Fruit fly (Drosophila melanogaster) whole organism, embryonic: ENCODE data around the gene CG46310.

Experiments
- B-H2 ChIP-seq: fragments of 200-800 bp; sonication (Bioruptor generic); optimal IDR thresholded peaks from 2 replicates; lab custom pipeline; 2018; ENCODE audit warnings: missing biosample characterization, mild to moderate bottlenecking, missing genetic modification characterization
- CG10543 ChIP-seq: fragments of 200-800 bp; sonication (Bioruptor generic); optimal IDR thresholded peaks from 3 replicates; lab custom pipeline; 2017; ENCODE audit warnings: missing biosample characterization, mild to moderate bottlenecking, missing genetic modification characterization, moderate library complexity
- CG11696 ChIP-seq: fragments of 200-800 bp; sonication (Bioruptor generic); IDR thresholded peaks from 2 replicates; pipeline ENCODE4 v1.3.6; 2022; ENCODE audit warnings: missing biosample characterization, missing genetic modification characterization
- CG12299 ChIP-seq: fragments of 200-800 bp; sonication (Bioruptor generic); optimal IDR thresholded peaks from 2 replicates; lab custom pipeline; 2018; ENCODE audit warnings: missing biosample characterization, mild to moderate bottlenecking, missing genetic modification characterization
- CG13624 ChIP-seq: fragments of 200-800 bp; sonication (Bioruptor generic); optimal IDR thresholded peaks from 2 replicates; lab custom pipeline; 2016; ENCODE audit warnings: missing biosample characterization, missing genetic modification characterization
- CG13894 ChIP-seq: fragments of 200-800 bp; sonication (Bioruptor generic); optimal IDR thresholded peaks from 3 replicates; lab custom pipeline; 2018; ENCODE audit warnings: missing biosample characterization, mild to moderate bottlenecking, missing genetic modification characterization, moderate library complexity
- CG17186 ChIP-seq: fragments of 200-800 bp; sonication (Bioruptor generic); optimal IDR thresholded peaks from 3 replicates; lab custom pipeline; 2017; ENCODE audit warnings: missing biosample characterization, missing genetic modification reagents, missing genetic modification characterization
- CG18619 ChIP-seq: fragments of 200-800 bp; sonication (Bioruptor generic); optimal IDR thresholded peaks from 3 replicates; lab custom pipeline; 2017; ENCODE audit warnings: missing biosample characterization, mild to moderate bottlenecking, missing genetic modification characterization
- CG30020 ChIP-seq: fragments of 200-800 bp; optimal IDR thresholded peaks from 2 replicates; lab custom pipeline; 2019; ENCODE audit warnings: missing biosample characterization, mild to moderate bottlenecking, missing genetic modification characterization, moderate library complexity
- CG34376 ChIP-seq: fragments of 200-800 bp; sonication (Bioruptor generic); optimal IDR thresholded peaks from 2 replicates; lab custom pipeline; 2018; ENCODE audit warnings: missing biosample characterization, mild to moderate bottlenecking, missing genetic modification characterization
- CG4424 ChIP-seq: fragments of 200-800 bp; sonication (Bioruptor generic); optimal IDR thresholded peaks from 3 replicates; lab custom pipeline; 2016; ENCODE audit warnings: missing biosample characterization, missing genetic modification characterization
- CG5180 ChIP-seq: fragments of 200-800 bp; sonication (Bioruptor generic); optimal IDR thresholded peaks from 3 replicates; lab custom pipeline; 2017; ENCODE audit warnings: missing biosample characterization, missing genetic modification characterization, mild to moderate bottlenecking, moderate library complexity, missing genetic modification reagents
- CG5953 ChIP-seq: fragments of 200-800 bp; sonication (Bioruptor generic); IDR thresholded peaks from 2 replicates; pipeline ENCODE4 v1.3.6; 2022; ENCODE audit warnings: missing biosample characterization, missing genetic modification characterization
- CG6813 ChIP-seq: fragments of 200-800 bp; sonication (Bioruptor generic); optimal IDR thresholded peaks from 2 replicates; lab custom pipeline; 2017; ENCODE audit warnings: missing biosample characterization, missing genetic modification characterization, mild to moderate bottlenecking, moderate library complexity, missing genetic modification reagents
- CG7357 ChIP-seq: fragments of 200-800 bp; sonication (Bioruptor generic); IDR thresholded peaks from 3 replicates; pipeline ENCODE4 v1.3.6; 2022; ENCODE audit warnings: missing biosample characterization, missing genetic modification characterization
- CG8478 ChIP-seq: fragments of >200 bp; optimal IDR thresholded peaks from 2 replicates; lab custom pipeline; 2018
- CG9727 ChIP-seq: fragments of 200-800 bp; sonication (Bioruptor generic); optimal IDR thresholded peaks from 3 replicates; lab custom pipeline; 2017; ENCODE audit warnings: missing biosample characterization, mild to moderate bottlenecking, missing genetic modification characterization
- D ChIP-seq, 2 experiments: fragments of 200-800 bp in 1 of 2; fragments of >200 bp in 1 of 2; sonication (Bioruptor generic) in 1 of 2; optimal IDR thresholded peaks; 2 replicates in 1 of 2; 3 replicates in 1 of 2; lab custom pipeline; 2017; ENCODE audit warnings: mild to moderate bottlenecking in 1 of 2, missing biosample characterization in 1 of 2, missing genetic modification characterization in 1 of 2, missing genetic modification reagents in 1 of 2
- Dfd ChIP-seq, 2 experiments: fragments of >200 bp; optimal IDR thresholded peaks; 2 replicates each; lab custom pipeline; 2017; ENCODE audit warnings: missing biosample characterization in 2 of 2, missing genetic modification characterization in 2 of 2
- Dp ChIP-seq: fragments of 200-800 bp; sonication (Bioruptor generic); optimal IDR thresholded peaks from 2 replicates; lab custom pipeline; 2018; ENCODE audit warnings: missing biosample characterization, mild to moderate bottlenecking, missing genetic modification characterization, moderate library complexity
- Elba2 ChIP-seq: fragments of 200-800 bp; sonication (Bioruptor generic); optimal IDR thresholded peaks from 3 replicates; lab custom pipeline; 2016; ENCODE audit warnings: missing biosample characterization, missing genetic modification characterization
- Hand ChIP-seq: fragments of 200-800 bp; sonication (Bioruptor generic); optimal IDR thresholded peaks from 2 replicates; lab custom pipeline; 2017; ENCODE audit warnings: mild to moderate bottlenecking, missing biosample characterization, missing genetic modification reagents, missing genetic modification characterization
- Hr78 ChIP-seq, 2 experiments: fragments of 200-800 bp in 1 of 2; fragments of >200 bp in 1 of 2; sonication (Bioruptor generic) in 1 of 2; optimal IDR thresholded peaks; 2 replicates each; lab custom pipeline; 2017 to 2019; ENCODE audit warnings: missing biosample characterization in 2 of 2, missing genetic modification characterization in 2 of 2, mild to moderate bottlenecking in 1 of 2, moderate library complexity in 1 of 2
- MESR4 ChIP-seq: fragments of 200-800 bp; sonication (Bioruptor generic); optimal IDR thresholded peaks from 2 replicates; lab custom pipeline; 2018; ENCODE audit warnings: missing biosample characterization, mild to moderate bottlenecking, missing genetic modification characterization, moderate library complexity
- Mes4 ChIP-seq: fragments of 200-800 bp; sonication (Bioruptor generic); optimal IDR thresholded peaks from 2 replicates; lab custom pipeline; 2016; ENCODE audit warnings: missing biosample characterization, missing genetic modification characterization
- NC2α ChIP-seq: fragments of 200-800 bp; sonication (Bioruptor generic); optimal IDR thresholded peaks from 2 replicates; lab custom pipeline; 2016; ENCODE audit warnings: missing biosample characterization, missing genetic modification characterization
- Nf-YA ChIP-seq: fragments of 200-800 bp; sonication (Bioruptor generic); IDR thresholded peaks from 2 replicates; pipeline ENCODE4 v1.3.6; 2022; ENCODE audit warnings: missing biosample characterization, missing genetic modification characterization
- Nf-YB ChIP-seq: fragments of 200-800 bp; sonication (Bioruptor generic); optimal IDR thresholded peaks from 3 replicates; lab custom pipeline; 2019; ENCODE audit warnings: missing biosample characterization, mild to moderate bottlenecking, missing genetic modification characterization, moderate library complexity
- Nf-YC ChIP-seq: fragments of 200-800 bp; optimal IDR thresholded peaks from 3 replicates; lab custom pipeline; 2019; ENCODE audit warnings: missing biosample characterization, mild to moderate bottlenecking, missing genetic modification characterization, moderate library complexity
- Ssrp ChIP-seq: fragments of 200-800 bp; sonication (Bioruptor generic); optimal IDR thresholded peaks from 2 replicates; lab custom pipeline; 2018; ENCODE audit warnings: missing biosample characterization, mild to moderate bottlenecking, missing genetic modification characterization, moderate library complexity
- TFAM ChIP-seq: fragments of 200-800 bp; sonication (Bioruptor generic); optimal IDR thresholded peaks from 2 replicates; lab custom pipeline; 2017; ENCODE audit warnings: missing biosample characterization, missing genetic modification characterization, inconsistent platforms
- Tbp ChIP-seq: fragments of >200 bp; optimal IDR thresholded peaks from 2 replicates; lab custom pipeline; 2018; ENCODE audit warnings: missing biosample characterization, missing genetic modification characterization
- Xrp1 ChIP-seq: fragments of 200-800 bp; sonication (Bioruptor generic); IDR thresholded peaks from 2 replicates; pipeline ENCODE4 v1.3.6; 2022; ENCODE audit warnings: missing biosample characterization, missing genetic modification characterization
- cad ChIP-seq: fragments of >200 bp; optimal IDR thresholded peaks from 2 replicates; lab custom pipeline; 2017; ENCODE audit warnings: missing biosample characterization, missing genetic modification characterization
- cg ChIP-seq: fragments of 200-800 bp; sonication (Bioruptor generic); optimal IDR thresholded peaks from 3 replicates; lab custom pipeline; 2019; ENCODE audit warnings: missing biosample characterization, mild to moderate bottlenecking, missing genetic modification characterization, moderate library complexity
- dati ChIP-seq: fragments of 200-800 bp; sonication (Bioruptor generic); IDR thresholded peaks from 2 replicates; pipeline ENCODE4 v1.3.6; 2022; ENCODE audit warnings: missing biosample characterization, missing genetic modification characterization
- gro ChIP-seq: fragments of 200-800 bp; sonication (Bioruptor generic); optimal IDR thresholded peaks from 2 replicates; lab custom pipeline; 2016; ENCODE audit warnings: missing biosample characterization, missing genetic modification characterization
- p53 ChIP-seq: fragments of 200-800 bp; sonication (Bioruptor generic); optimal IDR thresholded peaks from 2 replicates; lab custom pipeline; 2016; ENCODE audit warnings: missing biosample characterization, missing genetic modification characterization
- prd ChIP-seq, 3 experiments: fragments of >200 bp in 2 of 3; fragments of 200-800 bp in 1 of 3; sonication (Bioruptor generic) in 1 of 3; optimal IDR thresholded peaks in 2 of 3; IDR thresholded peaks in 1 of 3; 2 replicates in 2 of 3; 3 replicates in 1 of 3; pipeline versions ENCODE4 v1.3.6 to Lab custom; 2017 to 2022; ENCODE audit warnings: missing biosample characterization in 1 of 3, missing genetic modification characterization in 1 of 3
- repo ChIP-seq: fragments of 200-800 bp; sonication (Bioruptor generic); optimal IDR thresholded peaks from 2 replicates; lab custom pipeline; 2016; ENCODE audit warnings: missing biosample characterization, missing genetic modification characterization
- schlank ChIP-seq: fragments of 200-800 bp; sonication (Bioruptor generic); optimal IDR thresholded peaks from 2 replicates; lab custom pipeline; 2018; ENCODE audit warnings: missing biosample characterization, mild to moderate bottlenecking, missing genetic modification characterization
- sd ChIP-seq: fragments of 200-800 bp; sonication (Bioruptor generic); optimal IDR thresholded peaks from 3 replicates; lab custom pipeline; 2018; ENCODE audit warnings: missing biosample characterization, mild to moderate bottlenecking, missing genetic modification characterization, moderate library complexity
- sens ChIP-seq: fragments of 200-800 bp; sonication (Bioruptor generic); peaks from one replicate; lab custom pipeline; 2016; ENCODE audit warnings: missing biosample characterization, missing genetic modification characterization
- seq ChIP-seq: fragments of 200-800 bp; sonication (Bioruptor generic); IDR thresholded peaks from 2 replicates; pipeline ENCODE4 v1.3.6; 2022; ENCODE audit warnings: missing biosample characterization, missing genetic modification characterization
- sr ChIP-seq: fragments of 200-800 bp; sonication (Bioruptor generic); IDR thresholded peaks from 3 replicates; pipeline ENCODE4 v1.3.6; 2022; ENCODE audit warnings: missing biosample characterization, missing genetic modification characterization
- ssp ChIP-seq: fragments of 200-800 bp; sonication (Bioruptor generic); IDR thresholded peaks from 2 replicates; pipeline ENCODE4 v1.3.6; 2022; ENCODE audit warnings: missing biosample characterization, missing genetic modification characterization
- tap ChIP-seq: fragments of 200-800 bp; optimal IDR thresholded peaks from 3 replicates; lab custom pipeline; 2019; ENCODE audit warnings: missing biosample characterization, mild to moderate bottlenecking, missing genetic modification characterization, moderate library complexity
- trem ChIP-seq: fragments of 200-800 bp; optimal IDR thresholded peaks from 3 replicates; lab custom pipeline; 2019; ENCODE audit warnings: missing biosample characterization, mild to moderate bottlenecking, missing genetic modification characterization, moderate library complexity
- tx ChIP-seq: fragments of 200-800 bp; sonication (Bioruptor generic); optimal IDR thresholded peaks from 2 replicates; lab custom pipeline; 2016; ENCODE audit warnings: missing biosample characterization, missing genetic modification characterization
- wor ChIP-seq: fragments of 200-800 bp; sonication (Bioruptor generic); IDR thresholded peaks from 2 replicates; pipeline ENCODE4 v1.3.6; 2022; ENCODE audit warnings: missing biosample characterization, missing genetic modification characterization

CG46310 gene

dm6 chr3R:23133301-23133828 lies 40.3 kb upstream of the CG46310 start (continued):
- TF ChIP-seq sens (peak; percentile 83), prd (optimal IDR thresholded peaks at IDR 0.05; lab: Kevin White, UChicago) (no peak), prd (GFP tag; IDR thresholded peaks at IDR 0.05; lab: Robert Waterston, UW) (peak; percentile 59; the same call in 2 of the 3 replicates), CG13624 (no peak), Nf-YA (GFP tag; lab: Robert Waterston, UW) (no peak), TFAM (GFP tag; lab: Kevin White, UChicago) (no peak), sr (no peak), Hand (GFP tag; lab: Kevin White, UChicago) (no peak), Ssrp (tag; lab: Kevin White, UChicago) (no peak), Nf-YC (tag; lab: Kevin White, UChicago) (peak; percentile 86), sd (tag; lab: Kevin White, UChicago) (no peak), Elba2 (GFP tag; lab: Kevin White, UChicago) (no peak), CG6813 (GFP tag; lab: Kevin White, UChicago) (peak; percentile 40), D (optimal IDR thresholded peaks at IDR 0.05; lab: Kevin White, UChicago) (no peak), D (GFP tag; optimal IDR thresholded peaks at IDR 0.05; lab: Kevin White, UChicago) (no peak), p53 (no peak), CG8478 (lab: Kevin White, UChicago) (no peak)
- TF ChIP-seq, all 482 proteins: peak for 45

DNA sequence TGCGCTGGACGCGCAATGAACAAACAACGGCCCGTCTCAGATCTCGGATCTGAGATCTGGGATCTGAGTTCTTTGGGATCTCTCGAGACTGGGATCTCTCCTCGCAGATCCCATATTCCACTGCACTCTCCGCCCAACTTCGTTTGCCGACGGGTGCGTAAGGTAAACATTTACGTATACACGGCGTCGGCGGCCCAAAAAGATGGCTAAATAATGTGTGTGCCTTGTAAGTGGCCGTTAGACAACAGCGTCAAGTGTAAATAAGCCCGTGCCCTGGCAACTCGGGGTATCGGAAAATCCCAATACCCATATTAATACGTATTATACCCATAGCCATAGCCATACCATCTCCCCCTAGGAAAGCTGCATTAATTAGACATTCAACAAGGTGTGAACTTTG lies 39.0 kb upstream of the CG46310 start:
- TF ChIP-seq CG5180 (GFP tag; lab: Kevin White, UChicago) (peak; percentile 34), B-H2 (GFP tag; lab: Kevin White, UChicago) (no peak), tap (no peak), NC2α (no peak), Xrp1 (GFP tag; lab: Robert Waterston, UW) (peak; percentile 42; the same call in 1 of the 2 replicates), CG34376 (no peak), CG11696 (GFP tag; lab: Robert Waterston, UW) (no peak), CG30020 (no peak), cg (GFP tag; lab: Kevin White, UChicago) (no peak), CG13894 (tag; lab: Kevin White, UChicago) (no peak), gro (no peak), CG10543 (peak; percentile 20), Hr78 (GFP tag; optimal IDR thresholded peaks at IDR 0.05; lab: Kevin White, UChicago) (no peak), Dp (no peak), schlank (no peak), wor (GFP tag; lab: Robert Waterston, UW) (no peak), CG9727 (GFP tag; lab: Kevin White, UChicago) (no peak), repo (GFP tag; lab: Kevin White, UChicago) (no peak), CG4424 (GFP tag; lab: Kevin White, UChicago) (no peak), trem (no peak), CG17186 (GFP tag; lab: Kevin White, UChicago) (no peak), MESR4 (no peak), Mes4 (GFP tag; lab: Kevin White, UChicago) (no peak), CG5953 (GFP tag; lab: Robert Waterston, UW) (0 out of 2 replicates have a peak, but pooled peaks have one; percentile 7), dati (GFP tag; lab: Robert Waterston, UW) (no peak), CG12299 (no peak), ssp (GFP tag; lab: Robert Waterston, UW) (no peak), Nf-YB (GFP tag; lab: Kevin White, UChicago) (no peak), seq (GFP tag; lab: Robert Waterston, UW) (no peak), Tbp (GFP tag; lab: Kevin White, UChicago) (no peak), CG8478 (lab: Kevin White, UChicago) (no peak), tx (GFP tag; lab: Kevin White, UChicago) (no peak), CG7357 (GFP tag; lab: Robert Waterston, UW) (no peak), Dfd (GFP tag; optimal IDR thresholded peaks at IDR 0.05; lab: Kevin White, UChicago) (no peak), CG18619 (GFP tag; lab: Kevin White, UChicago) (no peak), cad (GFP tag; lab: Kevin White, UChicago) (no peak)
